Worm (Caenorhabditis elegans) whole organism, L2 larva: ENCODE data around the gene C15B12.8.

ENCODE experiments used
- F13H6.1 ChIP-seq: sonication (generic microtip); optimal IDR thresholded peaks from 2 replicates; lab custom pipeline; 2016; ENCODE audit warnings: missing genetic modification characterization, missing compliant biosample characterization
- ZK546.5 ChIP-seq: sonication (generic microtip); optimal IDR thresholded peaks from 2 replicates; lab custom pipeline; 2017; ENCODE audit warnings: missing biosample characterization, missing genetic modification characterization
- ama-1 ChIP-seq: fragments of 150-350 bp; optimal IDR thresholded peaks from 2 replicates; lab custom pipeline; 2018; ENCODE audit warnings: inconsistent platforms
- ceh-82 ChIP-seq: fragments of 150-350 bp; optimal IDR thresholded peaks from 2 replicates; lab custom pipeline; 2014; ENCODE audit warnings: missing biosample characterization, missing genetic modification characterization
- fos-1 ChIP-seq: fragments of 150-350 bp; optimal IDR thresholded peaks from 2 replicates; lab custom pipeline; 2014; ENCODE audit warnings: missing biosample characterization, missing genetic modification characterization
- lin-13 ChIP-seq: fragments of 150-350 bp; optimal IDR thresholded peaks from 2 replicates; lab custom pipeline; 2014; ENCODE audit warnings: missing biosample characterization, missing genetic modification reagents, missing genetic modification characterization
- lin-39 ChIP-seq: fragments of 150-350 bp; optimal IDR thresholded peaks from 2 replicates; lab custom pipeline; 2014; ENCODE audit warnings: missing biosample characterization, missing genetic modification reagents, missing genetic modification characterization
- lsy-2 ChIP-seq, 2 experiments: fragments of 150-350 bp in 1 of 2; sonication (generic microtip) in 1 of 2; optimal IDR thresholded peaks; 2 replicates each; lab custom pipeline; 2014 to 2017; ENCODE audit warnings: missing biosample characterization in 2 of 2, missing genetic modification characterization in 2 of 2
- nhr-10 ChIP-seq: sonication (generic microtip); optimal IDR thresholded peaks from 2 replicates; lab custom pipeline; 2017; ENCODE audit warnings: missing biosample characterization, missing genetic modification characterization
- nhr-11 ChIP-seq: fragments of 150-350 bp; optimal IDR thresholded peaks from 2 replicates; lab custom pipeline; 2014; ENCODE audit warnings: missing biosample characterization, missing genetic modification characterization
- nhr-77 ChIP-seq: fragments of 150-350 bp; optimal IDR thresholded peaks from 2 replicates; lab custom pipeline; 2014; ENCODE audit warnings: missing biosample characterization, missing genetic modification characterization
- snpc-4 ChIP-seq: fragments of 150-350 bp; optimal IDR thresholded peaks from 2 replicates; lab custom pipeline; 2014; ENCODE audit warnings: missing biosample characterization, missing genetic modification characterization
- ztf-11 ChIP-seq: sonication (generic microtip); optimal IDR thresholded peaks from 2 replicates; lab custom pipeline; 2017; ENCODE audit warnings: missing biosample characterization, missing genetic modification characterization

- TF ChIP-seq lin-13 (GFP tag; lab: Kevin White, UChicago): no peak
- no peak for TF ChIP-seq snpc-4 (tag; lab: Kevin White, UChicago)
- TF ChIP-seq nhr-10 (tag; lab: Kevin White, UChicago): no peak
- no peak for TF ChIP-seq ztf-11 (tag; lab: Kevin White, UChicago)
- no peak for TF ChIP-seq nhr-11 (tag; lab: Kevin White, UChicago)
- no peak for TF ChIP-seq nhr-77 (tag; lab: Kevin White, UChicago)
- TF ChIP-seq ceh-82 (tag; lab: Kevin White, UChicago): no peak
- no peak for TF ChIP-seq fos-1 (tag; lab: Kevin White, UChicago)
- TF ChIP-seq F13H6.1 (tag; lab: Kevin White, UChicago): no peak
- no peak for TF ChIP-seq ama-1
- TF ChIP-seq lin-39 (tag; lab: Kevin White, UChicago): no peak
- no peak for TF ChIP-seq ZK546.5 (tag; lab: Kevin White, UChicago)
- TF ChIP-seq lsy-2 (tag; optimal IDR thresholded peaks at IDR 0.05; lab: Kevin White, UChicago): no peak
These were observed 12.3 kb upstream of the C15B12.8 start, which contains the start of gene K04E7.1 for ce11 chrX:6461729-6462128.
